Fruit fly (Drosophila melanogaster): Measurements from ENCODE around the gene p.

p gene

DNA sequence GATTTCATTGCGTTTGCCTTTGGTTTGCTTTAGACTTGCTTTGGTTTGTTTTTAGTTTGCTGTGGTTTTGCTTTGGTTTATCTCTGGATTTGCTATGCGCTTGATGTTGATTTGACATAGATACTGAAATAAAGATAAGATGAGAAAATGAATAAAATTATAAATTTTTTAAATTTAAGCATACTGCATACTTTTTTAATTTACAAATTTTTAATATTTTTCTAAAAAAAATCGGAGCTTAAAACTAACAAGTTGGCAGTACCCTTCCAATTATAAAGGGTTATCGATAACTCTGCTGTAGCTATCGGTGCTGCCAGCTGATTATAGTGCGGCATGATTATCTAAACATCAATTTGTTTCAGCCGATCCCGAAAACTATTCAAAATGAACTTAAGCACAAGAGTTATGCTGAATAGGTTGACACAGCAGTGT lies 3.3 kb upstream of the p start, which contains the start of gene mRpL19 (continued):
- TF ChIP-seq Dip3 (GFP tag; optimal IDR thresholded peaks at IDR 0.05) (no peak), Gsc (GFP tag; IDR thresholded peaks at IDR 0.05) (no peak), CG12744 (GFP tag; optimal IDR thresholded peaks at IDR 0.05) (no peak), nerfin-1 (tag; optimal IDR thresholded peaks at IDR 0.05) (peak; percentile 43), Sin3A (optimal IDR thresholded peaks at IDR 0.05) (no peak), Sox102F (GFP tag; optimal IDR thresholded peaks at IDR 0.05) (peak; percentile 22), gt (GFP tag; IDR thresholded peaks at IDR 0.05) (no peak), CG1603 (tag; optimal IDR thresholded peaks at IDR 0.05) (no peak), sima (GFP tag; optimal IDR thresholded peaks at IDR 0.05) (no peak), fru (optimal IDR thresholded peaks at IDR 0.05) (no peak), CG8924 (tag; optimal IDR thresholded peaks at IDR 0.05) (peak; percentile 71), dm (GFP tag; optimal IDR thresholded peaks at IDR 0.05) (no peak), CG1024 (GFP tag; IDR thresholded peaks at IDR 0.05) (no peak), CG3838 (GFP tag; optimal IDR thresholded peaks at IDR 0.05) (no peak), zfh1 (GFP tag; IDR thresholded peaks at IDR 0.05) (no peak), CG12299 (tag; optimal IDR thresholded peaks at IDR 0.05) (peak; percentile 58), CG2202 (tag; optimal IDR thresholded peaks at IDR 0.05) (peak; percentile 11), CG4404 (GFP tag; IDR thresholded peaks at IDR 0.05) (no peak), unc-4 (GFP tag; IDR thresholded peaks at IDR 0.05; ENCODE audit: partially characterized antibody) (peak; percentile 70), CG3995 (GFP tag; optimal IDR thresholded peaks at IDR 0.05) (no peak), wek (GFP tag; optimal IDR thresholded peaks at IDR 0.05) (no peak), seq (GFP tag; IDR thresholded peaks at IDR 0.05) (no peak), CG13296 (GFP tag; optimal IDR thresholded peaks at IDR 0.05) (peak; percentile 69), CG2120 (GFP tag; optimal IDR thresholded peaks at IDR 0.05) (peak; percentile 45), CG11504 (tag; optimal IDR thresholded peaks at IDR 0.05) (peak; percentile 60), CG12391 (tag; optimal IDR thresholded peaks at IDR 0.05) (peak; percentile 78), CG4424 (GFP tag; optimal IDR thresholded peaks at IDR 0.05) (peak; percentile 41), CG7556 (GFP tag; optimal IDR thresholded peaks at IDR 0.05) (peak; percentile 53), tio (GFP tag; optimal IDR thresholded peaks at IDR 0.05) (no peak), CG8388 (GFP tag; optimal IDR thresholded peaks at IDR 0.05) (peak; percentile 42), Dref (GFP tag; IDR thresholded peaks at IDR 0.05) (peak; percentile 78), lola (GFP tag; optimal IDR thresholded peaks at IDR 0.05) (peak in 1 of 3 experiments; percentile 51), CG18599 (GFP tag; optimal IDR thresholded peaks at IDR 0.05) (peak; percentile 71), D19A (tag; optimal IDR thresholded peaks at IDR 0.05) (peak; percentile 64), Neu2 (GFP tag; optimal IDR thresholded peaks at IDR 0.05; ENCODE audit: borderline replicate concordance) (no peak), ttk (GFP tag; IDR thresholded peaks at IDR 0.05) (no peak), Hr3 (GFP tag; optimal IDR thresholded peaks at IDR 0.05) (peak; percentile 18), Mes4 (GFP tag; optimal IDR thresholded peaks at IDR 0.05) (no peak), CG8478 (optimal IDR thresholded peaks at IDR 0.05) (no peak), Adf1 (GFP tag; IDR thresholded peaks at IDR 0.05) (peak; percentile 37; the same call in 1 of the 2 replicates), pita (GFP tag; optimal IDR thresholded peaks at IDR 0.05) (no peak), Ets65A (GFP tag) (no peak), jigr1 (GFP tag; IDR thresholded peaks at IDR 0.05) (peak; percentile 53; the same call in 1 of the 3 replicates), HLH3B (GFP tag; IDR thresholded peaks at IDR 0.05) (no peak), CG10979 (tag; optimal IDR thresholded peaks at IDR 0.05) (peak; percentile 50), Doc3 (GFP tag; IDR thresholded peaks at IDR 0.05; ENCODE audit: partially characterized antibody) (peak; percentile 39; the same call in 2 of the 3 replicates), salm (tag; optimal IDR thresholded peaks at IDR 0.05) (peak; percentile 13), disco-r (GFP tag; optimal IDR thresholded peaks at IDR 0.05) (no peak), BtbVII (GFP tag; optimal IDR thresholded peaks at IDR 0.05) (no peak), CG17912 (GFP tag; optimal IDR thresholded peaks at IDR 0.05) (no peak), Scr (GFP tag; IDR thresholded peaks at IDR 0.05; ENCODE audit: partially characterized antibody) (peak; percentile 58), Bgb (GFP tag; IDR thresholded peaks at IDR 0.05; ENCODE audit: partially characterized antibody) (peak; percentile 72)

All from whole organism, embryonic.